Worm (Caenorhabditis elegans) whole organism, L2 larva: ENCODE measurements around the gene D1044.4.
A peak's percentile ranks its signal among the peaks of the same experiment; 100 is the strongest.

Experiments used
- C34F6.9 ChIP-seq: fragments of 150-350 bp; optimal IDR thresholded peaks from 2 replicates; lab custom pipeline; 2014; ENCODE audit warnings: missing biosample characterization, missing genetic modification characterization
- F13H6.1 ChIP-seq: sonication (generic microtip); optimal IDR thresholded peaks from 2 replicates; lab custom pipeline; 2016; ENCODE audit warnings: missing genetic modification characterization, missing compliant biosample characterization
- R02D3.7 ChIP-seq: fragments of 150-350 bp; optimal IDR thresholded peaks from 2 replicates; lab custom pipeline; 2014; ENCODE audit warnings: missing biosample characterization, missing genetic modification characterization
- Y55F3AM.14 ChIP-seq: fragments of 200-800 bp; sonication (Bioruptor generic); optimal IDR thresholded peaks from 2 replicates; lab custom pipeline; 2018; ENCODE audit warnings: mild to moderate bottlenecking, missing genetic modification characterization, missing compliant biosample characterization
- ZK546.5 ChIP-seq: sonication (generic microtip); optimal IDR thresholded peaks from 2 replicates; lab custom pipeline; 2017; ENCODE audit warnings: missing biosample characterization, missing genetic modification characterization
- alr-1 ChIP-seq: fragments of 150-350 bp; optimal IDR thresholded peaks from 2 replicates; lab custom pipeline; 2014; ENCODE audit warnings: missing biosample characterization, missing genetic modification characterization
- aly-2 ChIP-seq: fragments of 150-350 bp; optimal IDR thresholded peaks from 2 replicates; lab custom pipeline; 2014; ENCODE audit warnings: missing biosample characterization, missing genetic modification characterization
- ama-1 ChIP-seq: fragments of 150-350 bp; optimal IDR thresholded peaks from 2 replicates; lab custom pipeline; 2018; ENCODE audit warnings: inconsistent platforms
- blmp-1 ChIP-seq: sonication (generic microtip); optimal IDR thresholded peaks from 2 replicates; lab custom pipeline; 2017; ENCODE audit warnings: missing genetic modification characterization, mild to moderate bottlenecking, missing compliant biosample characterization, antibody characterized with exemption, moderate library complexity; ENCODE audit not compliant: insufficient read depth
- ceh-16 ChIP-seq: fragments of 150-350 bp; optimal IDR thresholded peaks from 2 replicates; lab custom pipeline; 2014; ENCODE audit warnings: missing biosample characterization, missing genetic modification characterization
- ceh-82 ChIP-seq: fragments of 150-350 bp; optimal IDR thresholded peaks from 2 replicates; lab custom pipeline; 2014; ENCODE audit warnings: missing biosample characterization, missing genetic modification characterization
- crh-2 ChIP-seq: sonication (generic microtip); optimal IDR thresholded peaks from 2 replicates; lab custom pipeline; 2017; ENCODE audit warnings: missing biosample characterization, missing genetic modification characterization
- dmd-4 ChIP-seq: sonication (generic microtip); optimal IDR thresholded peaks from 2 replicates; lab custom pipeline; 2017; ENCODE audit warnings: missing biosample characterization, missing genetic modification characterization
- egl-27 ChIP-seq: sonication (generic microtip); optimal IDR thresholded peaks from 3 replicates; lab custom pipeline; 2017; ENCODE audit warnings: missing biosample characterization, missing genetic modification reagents, missing genetic modification characterization
- elt-1 ChIP-seq: fragments of 150-350 bp; optimal IDR thresholded peaks from 2 replicates; lab custom pipeline; 2014; ENCODE audit warnings: missing biosample characterization, missing genetic modification characterization
- fos-1 ChIP-seq: fragments of 150-350 bp; optimal IDR thresholded peaks from 2 replicates; lab custom pipeline; 2014; ENCODE audit warnings: missing biosample characterization, missing genetic modification characterization
- gmeb-1 ChIP-seq: fragments of 150-350 bp; optimal IDR thresholded peaks from 2 replicates; lab custom pipeline; 2014; ENCODE audit warnings: missing biosample characterization, missing genetic modification characterization
- lin-11 ChIP-seq: fragments of 150-350 bp; sonication (generic microtip); optimal IDR thresholded peaks from 2 replicates; lab custom pipeline; 2014; ENCODE audit warnings: missing biosample characterization, missing genetic modification characterization, inconsistent platforms, mixed read lengths
- lin-13 ChIP-seq: fragments of 150-350 bp; optimal IDR thresholded peaks from 2 replicates; lab custom pipeline; 2014; ENCODE audit warnings: missing biosample characterization, missing genetic modification reagents, missing genetic modification characterization
- lsy-2 ChIP-seq, 2 experiments: fragments of 150-350 bp in 1 of 2; sonication (generic microtip) in 1 of 2; optimal IDR thresholded peaks; 2 replicates each; lab custom pipeline; 2014 to 2017; ENCODE audit warnings: missing biosample characterization in 2 of 2, missing genetic modification characterization in 2 of 2
- mab-5 ChIP-seq: fragments of 150-350 bp; optimal IDR thresholded peaks from 2 replicates; lab custom pipeline; 2014; ENCODE audit warnings: missing biosample characterization, missing genetic modification characterization
- mbf-1 ChIP-seq: sonication (generic microtip); optimal IDR thresholded peaks from 2 replicates; lab custom pipeline; 2017; ENCODE audit warnings: missing biosample characterization, missing genetic modification characterization
- mdl-1 ChIP-seq, 2 experiments: fragments of 150-350 bp in 1 of 2; sonication (generic microtip) in 1 of 2; optimal IDR thresholded peaks; 2 replicates each; lab custom pipeline; 2017; ENCODE audit warnings: missing biosample characterization in 2 of 2, missing genetic modification characterization in 2 of 2
- nhr-10 ChIP-seq: sonication (generic microtip); optimal IDR thresholded peaks from 2 replicates; lab custom pipeline; 2017; ENCODE audit warnings: missing biosample characterization, missing genetic modification characterization
- nhr-11 ChIP-seq: fragments of 150-350 bp; optimal IDR thresholded peaks from 2 replicates; lab custom pipeline; 2014; ENCODE audit warnings: missing biosample characterization, missing genetic modification characterization
- nhr-12 ChIP-seq: fragments of 150-350 bp; optimal IDR thresholded peaks from 2 replicates; lab custom pipeline; 2014; ENCODE audit warnings: missing biosample characterization, missing genetic modification characterization
- nhr-129 ChIP-seq: fragments of 150-350 bp; optimal IDR thresholded peaks from 2 replicates; lab custom pipeline; 2014; ENCODE audit warnings: missing biosample characterization, missing genetic modification characterization
- nhr-21 ChIP-seq: fragments of 150-350 bp; optimal IDR thresholded peaks from 2 replicates; lab custom pipeline; 2014; ENCODE audit warnings: missing biosample characterization, missing genetic modification characterization
- nhr-23 ChIP-seq: fragments of 150-350 bp; optimal IDR thresholded peaks from 2 replicates; lab custom pipeline; 2014; ENCODE audit warnings: missing biosample characterization, missing genetic modification reagents, missing genetic modification characterization
- nhr-237 ChIP-seq: fragments of 150-350 bp; optimal IDR thresholded peaks from 2 replicates; lab custom pipeline; 2014; ENCODE audit warnings: missing biosample characterization, missing genetic modification characterization
- nhr-25 ChIP-seq: fragments of 150-350 bp; sonication (generic microtip); optimal IDR thresholded peaks from 3 replicates; lab custom pipeline; 2014; ENCODE audit warnings: missing biosample characterization, missing genetic modification characterization
- nhr-6 ChIP-seq: fragments of 150-350 bp; optimal IDR thresholded peaks from 2 replicates; lab custom pipeline; 2014; ENCODE audit warnings: missing biosample characterization, missing genetic modification characterization
- peb-1 ChIP-seq: fragments of 150-350 bp; optimal IDR thresholded peaks from 2 replicates; lab custom pipeline; 2014; ENCODE audit warnings: missing biosample characterization, missing genetic modification characterization
- sem-4 ChIP-seq: fragments of 150-350 bp; optimal IDR thresholded peaks from 2 replicates; lab custom pipeline; 2014; ENCODE audit warnings: missing biosample characterization, missing genetic modification reagents, missing genetic modification characterization
- skn-1 ChIP-seq: sonication (generic microtip); optimal IDR thresholded peaks from 2 replicates; lab custom pipeline; 2017; ENCODE audit warnings: missing biosample characterization, missing genetic modification characterization
- sma-3 ChIP-seq: sonication (generic microtip); optimal IDR thresholded peaks from 2 replicates; lab custom pipeline; 2016; ENCODE audit warnings: missing genetic modification reagents, missing genetic modification characterization, missing compliant biosample characterization
- sma-9 ChIP-seq, 2 experiments: fragments of 150-350 bp in 1 of 2; sonication (generic microtip) in 1 of 2; optimal IDR thresholded peaks; 2 replicates each; lab custom pipeline; 2014 to 2016; ENCODE audit warnings: missing genetic modification characterization in 2 of 2, mild to moderate bottlenecking in 1 of 2, missing biosample characterization in 1 of 2, missing compliant biosample characterization in 1 of 2, missing genetic modification reagents in 1 of 2, moderate library complexity in 1 of 2
- snpc-4 ChIP-seq: fragments of 150-350 bp; optimal IDR thresholded peaks from 2 replicates; lab custom pipeline; 2014; ENCODE audit warnings: missing biosample characterization, missing genetic modification characterization
- unc-55 ChIP-seq: fragments of 150-350 bp; sonication (generic microtip); optimal IDR thresholded peaks from 3 replicates; lab custom pipeline; 2014; ENCODE audit warnings: missing biosample characterization, missing genetic modification reagents, missing genetic modification characterization
- unc-62 ChIP-seq: fragments of 150-350 bp; optimal IDR thresholded peaks from 2 replicates; lab custom pipeline; 2014; ENCODE audit warnings: missing biosample characterization, missing genetic modification reagents, missing genetic modification characterization
- zag-1 ChIP-seq: fragments of 150-350 bp; optimal IDR thresholded peaks from 2 replicates; lab custom pipeline; 2014; ENCODE audit warnings: missing biosample characterization, missing genetic modification characterization
- ztf-1 ChIP-seq: fragments of 200-800 bp; sonication (Bioruptor generic); conservative IDR thresholded peaks from 2 replicates; pipeline ENCODE4 v1.3.6; 2022; ENCODE audit warnings: missing genetic modification characterization, missing compliant biosample characterization
- ztf-11 ChIP-seq: sonication (generic microtip); optimal IDR thresholded peaks from 2 replicates; lab custom pipeline; 2017; ENCODE audit warnings: missing biosample characterization, missing genetic modification characterization
- ztf-4 ChIP-seq: fragments of 150-350 bp; optimal IDR thresholded peaks from 2 replicates; lab custom pipeline; 2014; ENCODE audit warnings: missing biosample characterization, missing genetic modification characterization

The D1044.4 gene

DNA sequence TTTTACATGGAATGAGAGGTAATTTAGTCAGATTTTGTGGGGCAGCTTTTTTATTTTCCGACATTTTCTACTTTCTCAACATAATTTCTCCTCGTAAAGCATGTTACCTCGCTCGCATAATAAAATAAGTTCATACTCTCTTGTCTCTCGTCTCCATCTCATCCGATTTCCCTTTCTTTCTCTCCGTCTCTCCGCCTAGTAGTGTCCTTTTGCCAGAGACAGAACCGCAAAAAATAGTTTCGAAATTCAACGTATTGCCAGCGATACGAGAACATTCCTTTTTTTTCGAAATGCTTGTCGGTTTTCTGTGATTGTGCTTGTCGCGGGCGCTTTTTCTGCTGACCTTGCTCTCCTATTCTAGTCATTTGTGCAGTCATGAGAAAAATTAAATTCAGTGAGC lies 17.7 kb downstream of the D1044.4 start (continued):
- TF ChIP-seq unc-62 (GFP tag; lab: Kevin White, UChicago) (no peak), dmd-4 (tag; lab: Kevin White, UChicago) (no peak), C34F6.9 (tag; lab: Kevin White, UChicago) (peak; percentile 96), nhr-10 (no peak), nhr-25 (tag; lab: Kevin White, UChicago) (peak; percentile 18), gmeb-1 (tag; lab: Kevin White, UChicago) (peak; percentile 51), sma-3 (GFP tag; lab: Kevin White, UChicago) (peak; percentile 6), nhr-237 (tag; lab: Kevin White, UChicago) (no peak), nhr-23 (no peak), mbf-1 (tag; lab: Kevin White, UChicago) (no peak), ZK546.5 (no peak), mab-5 (tag; lab: Kevin White, UChicago) (no peak)
- TF ChIP-seq, all 48 proteins: peak for 20

ce11 chrIII:5503669-5504068 lies 18.2 kb downstream of the D1044.4 start:
- TF ChIP-seq nhr-12 (tag; lab: Kevin White, UChicago) (no peak), unc-55 (GFP tag; lab: Kevin White, UChicago) (no peak), mdl-1 (tag; optimal IDR thresholded peaks at IDR 0.05; lab: Kevin White, UChicago) (no peak), C34F6.9 (tag; lab: Kevin White, UChicago) (no peak), ama-1 (lab: Kevin White, UChicago) (no peak), unc-62 (GFP tag; lab: Kevin White, UChicago) (no peak), nhr-25 (tag; lab: Kevin White, UChicago) (no peak), snpc-4 (no peak), dmd-4 (tag; lab: Kevin White, UChicago) (no peak), ceh-82 (tag; lab: Kevin White, UChicago) (no peak), blmp-1 (tag; lab: Kevin White, UChicago) (no peak), skn-1 (no peak), lin-13 (GFP tag; lab: Kevin White, UChicago) (no peak), nhr-23 (no peak), alr-1 (tag; lab: Kevin White, UChicago) (no peak), gmeb-1 (tag; lab: Kevin White, UChicago) (no peak), sma-3 (GFP tag; lab: Kevin White, UChicago) (no peak)

DNA sequence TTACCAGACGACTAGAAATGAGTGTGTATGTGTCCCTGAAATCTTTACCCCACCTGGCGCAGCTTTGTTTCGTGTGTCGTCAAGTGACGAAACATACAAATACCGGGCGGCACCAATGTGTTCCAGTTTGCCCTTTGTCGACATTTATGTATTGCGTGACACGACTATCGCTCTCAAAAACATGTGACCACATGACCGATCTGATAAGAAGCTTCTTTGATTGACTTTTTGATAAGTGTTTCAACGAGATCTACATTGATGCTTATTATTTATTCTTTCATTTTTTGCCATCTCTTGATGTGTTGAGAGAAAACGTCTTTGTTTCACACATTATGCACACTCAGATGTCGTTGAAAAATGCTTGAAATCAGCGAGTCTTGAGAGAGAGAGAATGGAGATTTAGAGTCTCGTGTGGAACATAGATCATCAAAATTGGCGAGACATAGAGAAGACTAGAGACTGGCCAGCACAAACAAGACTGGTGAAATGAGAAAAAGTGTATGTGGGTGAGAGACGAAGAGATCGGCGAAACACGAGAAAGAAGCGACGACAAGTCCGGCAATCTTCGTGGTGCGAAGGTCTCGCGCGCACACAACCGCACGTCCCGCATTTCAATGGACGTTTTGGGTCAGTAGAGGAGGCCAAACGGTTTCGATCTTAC lies 18.8 kb downstream of the D1044.4 start:
- TF ChIP-seq ceh-16 = no peak
- TF ChIP-seq crh-2 = peak; percentile 95
- no peak for TF ChIP-seq R02D3.7
- TF ChIP-seq nhr-10 = peak; percentile 16
- peak; percentile 68 for TF ChIP-seq sma-9 (GFP tag; optimal IDR thresholded peaks at IDR 0.05; lab: Kevin White, UChicago)
- no peak for TF ChIP-seq sma-9 (tag; optimal IDR thresholded peaks at IDR 0.05; lab: Kevin White, UChicago)
- TF ChIP-seq ztf-1 = no peak
- peak; percentile 50 for TF ChIP-seq blmp-1 (tag; lab: Kevin White, UChicago)
- no peak for TF ChIP-seq aly-2 (tag; lab: Kevin White, UChicago)
- TF ChIP-seq alr-1 (tag; lab: Kevin White, UChicago) = no peak
- peak; percentile 26 for TF ChIP-seq ztf-4 (tag; lab: Kevin White, UChicago)
- TF ChIP-seq nhr-25 (tag; lab: Kevin White, UChicago) = peak; percentile 92
- TF ChIP-seq Y55F3AM.14 (GFP tag; lab: Kevin White, UChicago) = peak; percentile 61
- no peak for TF ChIP-seq peb-1 (tag; lab: Kevin White, UChicago)
- TF ChIP-seq C34F6.9 (tag; lab: Kevin White, UChicago) = peak; percentile 74
- TF ChIP-seq lin-13 (GFP tag; lab: Kevin White, UChicago) = no peak
- peak; percentile 45 for TF ChIP-seq sem-4 (tag; lab: Kevin White, UChicago)
- TF ChIP-seq sma-3 (GFP tag; lab: Kevin White, UChicago) = peak; percentile 68
- peak; percentile 33 for TF ChIP-seq zag-1 (tag; lab: Kevin White, UChicago)
- TF ChIP-seq ama-1 (lab: Kevin White, UChicago) = peak; percentile 69
- peak; percentile 62 for TF ChIP-seq fos-1 (tag; lab: Kevin White, UChicago)
- peak; percentile 64 for TF ChIP-seq nhr-6 (tag; lab: Kevin White, UChicago)
- TF ChIP-seq egl-27 (tag; lab: Kevin White, UChicago) = peak; percentile 8
- no peak for TF ChIP-seq skn-1
- no peak for TF ChIP-seq mab-5 (tag; lab: Kevin White, UChicago)
- peak; percentile 13 to 61 for TF ChIP-seq lsy-2 (tag; optimal IDR thresholded peaks at IDR 0.05; lab: Kevin White, UChicago)
- peak; percentile 9 for TF ChIP-seq lin-11
- peak; percentile 71 for TF ChIP-seq elt-1 (tag; lab: Kevin White, UChicago)
- TF ChIP-seq unc-55 (GFP tag; lab: Kevin White, UChicago) = peak; percentile 68
- peak; percentile 74 for TF ChIP-seq nhr-21 (tag; lab: Kevin White, UChicago)
- peak; percentile 56 to 67 for TF ChIP-seq mdl-1 (tag; optimal IDR thresholded peaks at IDR 0.05; lab: Kevin White, UChicago)
- TF ChIP-seq ztf-11 = no peak
- no peak for TF ChIP-seq dmd-4 (tag; lab: Kevin White, UChicago)
- TF ChIP-seq nhr-12 (tag; lab: Kevin White, UChicago) = no peak
- peak; percentile 94 for TF ChIP-seq nhr-129 (tag; lab: Kevin White, UChicago)
- peak; percentile 35 for TF ChIP-seq F13H6.1 (tag; lab: Kevin White, UChicago)
- TF ChIP-seq nhr-11 (tag; lab: Kevin White, UChicago) = no peak
- TF ChIP-seq gmeb-1 (tag; lab: Kevin White, UChicago) = peak; percentile 52
- no peak for TF ChIP-seq ZK546.5
- TF ChIP-seq, all 48 proteins: peak for 24
